Fruit fly (Drosophila melanogaster) whole organism, embryonic: Measurements from ENCODE around the gene sws.

Experiments
- Ada2b ChIP-seq: fragments of 200-800 bp; sonication (Bioruptor generic); IDR thresholded peaks from 2 replicates; pipeline ENCODE4 v1.3.6; 2022; ENCODE audit warnings: missing biosample characterization, missing genetic modification characterization
- C15 ChIP-seq: fragments of 200-800 bp; sonication (Bioruptor generic); IDR thresholded peaks from 3 replicates; pipeline ENCODE4 v1.3.6; 2022; ENCODE audit warnings: missing biosample characterization, missing genetic modification characterization
- CG10366 ChIP-seq: fragments of 200-800 bp; sonication (Bioruptor generic); IDR thresholded peaks from 2 replicates; pipeline ENCODE4 v1.3.6; 2022; ENCODE audit warnings: missing biosample characterization, missing genetic modification characterization
- CG12659 ChIP-seq: fragments of 200-800 bp; sonication (Bioruptor generic); optimal IDR thresholded peaks from 3 replicates; lab custom pipeline; 2017; ENCODE audit warnings: mild to moderate bottlenecking, missing biosample characterization, missing genetic modification reagents, missing genetic modification characterization
- CG12744 ChIP-seq: fragments of 200-800 bp; sonication (Bioruptor generic); optimal IDR thresholded peaks from 2 replicates; lab custom pipeline; 2016; ENCODE audit warnings: missing biosample characterization, missing genetic modification characterization
- CG13424 ChIP-seq: fragments of 200-800 bp; sonication (Bioruptor generic); optimal IDR thresholded peaks from 2 replicates; lab custom pipeline; 2019; ENCODE audit warnings: missing biosample characterization, mild to moderate bottlenecking, missing genetic modification characterization, moderate library complexity
- CG15073 ChIP-seq: fragments of 200-800 bp; sonication (Bioruptor generic); optimal IDR thresholded peaks from 2 replicates; lab custom pipeline; 2016; ENCODE audit warnings: missing biosample characterization, missing genetic modification characterization
- CG17359 ChIP-seq: fragments of 200-800 bp; sonication (Bioruptor generic); optimal IDR thresholded peaks from 3 replicates; lab custom pipeline; 2018; ENCODE audit warnings: missing biosample characterization, mild to moderate bottlenecking, missing genetic modification characterization, moderate library complexity
- CG17802 ChIP-seq: fragments of 200-800 bp; sonication (Bioruptor generic); optimal IDR thresholded peaks from 2 replicates; lab custom pipeline; 2018; ENCODE audit warnings: missing biosample characterization, mild to moderate bottlenecking, missing genetic modification characterization, moderate library complexity
- CG17829 ChIP-seq: fragments of 200-800 bp; optimal IDR thresholded peaks from 2 replicates; lab custom pipeline; 2019; ENCODE audit warnings: missing biosample characterization, mild to moderate bottlenecking, missing genetic modification characterization, moderate library complexity
- CG2116 ChIP-seq: fragments of 200-800 bp; sonication (Bioruptor generic); optimal IDR thresholded peaks from 3 replicates; lab custom pipeline; 2018; ENCODE audit warnings: missing biosample characterization, mild to moderate bottlenecking, missing genetic modification characterization
- CG2202 ChIP-seq: fragments of 200-800 bp; sonication (Bioruptor generic); optimal IDR thresholded peaks from 2 replicates; lab custom pipeline; 2018; ENCODE audit warnings: missing biosample characterization, mild to moderate bottlenecking, missing genetic modification characterization
- CG3065 ChIP-seq: fragments of 200-800 bp; sonication (Bioruptor generic); optimal IDR thresholded peaks from 2 replicates; lab custom pipeline; 2016; ENCODE audit warnings: missing biosample characterization, missing genetic modification characterization
- CG34224 ChIP-seq: fragments of 200-800 bp; sonication (Bioruptor generic); IDR thresholded peaks from 3 replicates; pipeline ENCODE4 v1.3.6; 2022; ENCODE audit warnings: missing biosample characterization, missing genetic modification characterization; ENCODE audit not compliant: partially characterized antibody
- CG34376 ChIP-seq: fragments of 200-800 bp; sonication (Bioruptor generic); optimal IDR thresholded peaks from 2 replicates; lab custom pipeline; 2018; ENCODE audit warnings: missing biosample characterization, mild to moderate bottlenecking, missing genetic modification characterization
- CG43689 ChIP-seq: fragments of 200-800 bp; sonication (Bioruptor generic); IDR thresholded peaks from 2 replicates; pipeline ENCODE4 v1.3.6; 2022; ENCODE audit warnings: missing biosample characterization, missing genetic modification characterization
- CG5953 ChIP-seq: fragments of 200-800 bp; sonication (Bioruptor generic); IDR thresholded peaks from 2 replicates; pipeline ENCODE4 v1.3.6; 2022; ENCODE audit warnings: missing biosample characterization, missing genetic modification characterization
- Camta ChIP-seq: fragments of 200-800 bp; sonication (Bioruptor generic); optimal IDR thresholded peaks from 2 replicates; lab custom pipeline; 2016; ENCODE audit warnings: missing biosample characterization, missing genetic modification characterization
- Gsc ChIP-seq: fragments of 200-800 bp; sonication (Bioruptor generic); IDR thresholded peaks from 2 replicates; pipeline ENCODE4 v1.3.6; 2022; ENCODE audit warnings: missing biosample characterization, missing genetic modification characterization
- Gug ChIP-seq: fragments of 200-800 bp; sonication (Bioruptor generic); IDR thresholded peaks from 4 replicates; pipeline ENCODE4 v1.3.6; 2022; ENCODE audit warnings: missing biosample characterization, missing genetic modification characterization
- Hey ChIP-seq: fragments of 200-800 bp; sonication (Bioruptor generic); optimal IDR thresholded peaks from 3 replicates; lab custom pipeline; 2018; ENCODE audit warnings: missing biosample characterization, mild to moderate bottlenecking, missing genetic modification characterization
- Hr3 ChIP-seq: fragments of 200-800 bp; sonication (Bioruptor generic); optimal IDR thresholded peaks from 3 replicates; lab custom pipeline; 2016; ENCODE audit warnings: missing biosample characterization, missing genetic modification characterization
- MBD-R2 ChIP-seq: fragments of 200-800 bp; sonication (Bioruptor generic); IDR thresholded peaks from 2 replicates; pipeline ENCODE4 v1.3.6; 2022; ENCODE audit warnings: missing biosample characterization, missing genetic modification characterization
- Nf-YC ChIP-seq: fragments of 200-800 bp; optimal IDR thresholded peaks from 3 replicates; lab custom pipeline; 2019; ENCODE audit warnings: missing biosample characterization, mild to moderate bottlenecking, missing genetic modification characterization, moderate library complexity
- NfI ChIP-seq: fragments of 200-800 bp; sonication (Bioruptor generic); optimal IDR thresholded peaks from 3 replicates; lab custom pipeline; 2018; ENCODE audit warnings: missing biosample characterization, mild to moderate bottlenecking, missing genetic modification characterization, moderate library complexity
- Poxn ChIP-seq: fragments of 200-800 bp; sonication (Bioruptor generic); IDR thresholded peaks from 2 replicates; pipeline ENCODE4 v1.3.6; 2022; ENCODE audit warnings: missing biosample characterization, missing genetic modification characterization
- Sin3A ChIP-seq: fragments of >200 bp; optimal IDR thresholded peaks from 2 replicates; lab custom pipeline; 2018
- Sox102F ChIP-seq: fragments of 200-800 bp; sonication (Bioruptor generic); optimal IDR thresholded peaks from 2 replicates; lab custom pipeline; 2018; ENCODE audit warnings: missing biosample characterization, mild to moderate bottlenecking, missing genetic modification characterization, moderate library complexity
- Stat92E ChIP-seq, 3 experiments: fragments of >200 bp in 2 of 3; fragments of 200-800 bp in 1 of 3; sonication (Bioruptor generic) in 1 of 3; optimal IDR thresholded peaks; 2 replicates each; lab custom pipeline; 2017 to 2019; ENCODE audit warnings: missing biosample characterization in 3 of 3, missing genetic modification characterization in 3 of 3, mild to moderate bottlenecking in 1 of 3, moderate library complexity in 1 of 3
- ap ChIP-seq: fragments of 200-800 bp; sonication (Bioruptor generic); IDR thresholded peaks from 2 replicates; pipeline ENCODE4 v1.3.6; 2022; ENCODE audit warnings: missing biosample characterization, missing genetic modification characterization
- ash1 ChIP-seq: fragments of 200-800 bp; sonication (Bioruptor generic); optimal IDR thresholded peaks from 2 replicates; lab custom pipeline; 2018; ENCODE audit warnings: missing biosample characterization, mild to moderate bottlenecking, missing genetic modification characterization
- cato ChIP-seq: fragments of 200-800 bp; sonication (Bioruptor generic); optimal IDR thresholded peaks from 2 replicates; lab custom pipeline; 2016; ENCODE audit warnings: missing biosample characterization, missing genetic modification characterization, borderline replicate concordance
- crol ChIP-seq: fragments of 200-800 bp; sonication (Bioruptor generic); IDR thresholded peaks from 2 replicates; pipeline ENCODE4 v1.3.6; 2022; ENCODE audit warnings: missing biosample characterization, missing genetic modification characterization
- dm ChIP-seq: fragments of 200-800 bp; sonication (Bioruptor generic); optimal IDR thresholded peaks from 3 replicates; lab custom pipeline; 2016; ENCODE audit warnings: missing biosample characterization, missing genetic modification characterization
- esg ChIP-seq: fragments of 200-800 bp; sonication (Bioruptor generic); conservative IDR thresholded peaks from 2 replicates; pipeline ENCODE4 v1.3.6; 2022; ENCODE audit warnings: missing biosample characterization, missing genetic modification characterization
- fu2 ChIP-seq: fragments of 200-800 bp; sonication (Bioruptor generic); optimal IDR thresholded peaks from 2 replicates; lab custom pipeline; 2016; ENCODE audit warnings: missing biosample characterization, missing genetic modification characterization
- grn ChIP-seq: fragments of 200-800 bp; sonication (Bioruptor generic); optimal IDR thresholded peaks from 3 replicates; lab custom pipeline; 2017; ENCODE audit warnings: missing biosample characterization, missing genetic modification characterization
- ind ChIP-seq: fragments of 200-800 bp; sonication (Bioruptor generic); optimal IDR thresholded peaks from 3 replicates; lab custom pipeline; 2016; ENCODE audit warnings: missing biosample characterization, missing genetic modification characterization
- jigr1 ChIP-seq: fragments of 200-800 bp; sonication (Bioruptor generic); IDR thresholded peaks from 3 replicates; pipeline ENCODE4 v1.3.6; 2022; ENCODE audit warnings: missing biosample characterization, missing genetic modification characterization
- knrl ChIP-seq: fragments of 200-800 bp; sonication (Bioruptor generic); IDR thresholded peaks from 3 replicates; pipeline ENCODE4 v1.3.6; 2022; ENCODE audit warnings: missing biosample characterization, missing genetic modification characterization; ENCODE audit not compliant: partially characterized antibody
- lola ChIP-seq, 3 experiments: fragments of >200 bp in 2 of 3; fragments of 200-800 bp in 1 of 3; sonication (Bioruptor generic) in 1 of 3; optimal IDR thresholded peaks; 2 replicates each; lab custom pipeline; 2017 to 2019; ENCODE audit warnings: missing biosample characterization in 3 of 3, missing genetic modification characterization in 3 of 3, mild to moderate bottlenecking in 1 of 3, moderate library complexity in 1 of 3
- mirr ChIP-seq: fragments of 200-800 bp; sonication (Bioruptor generic); optimal IDR thresholded peaks from 3 replicates; lab custom pipeline; 2018; ENCODE audit warnings: missing biosample characterization, mild to moderate bottlenecking, missing genetic modification characterization
- nmo ChIP-seq: fragments of 200-800 bp; sonication (Bioruptor generic); optimal IDR thresholded peaks from 2 replicates; lab custom pipeline; 2018; ENCODE audit warnings: missing biosample characterization, mild to moderate bottlenecking, missing genetic modification characterization, moderate library complexity
- pan ChIP-seq, 4 experiments: fragments of >200 bp in 3 of 4; fragments of 200-800 bp in 1 of 4; sonication (Bioruptor generic) in 1 of 4; optimal IDR thresholded peaks in 3 of 4; IDR thresholded peaks in 1 of 4; 2 replicates each; pipeline versions ENCODE4 v1.3.6 to Lab custom; 2017 to 2022; ENCODE audit warnings: missing biosample characterization in 2 of 4, missing genetic modification characterization in 2 of 4, mixed read lengths in 1 of 4
- peb ChIP-seq: fragments of 200-800 bp; sonication (Bioruptor generic); IDR thresholded peaks from 2 replicates; pipeline ENCODE4 v1.3.6; 2022; ENCODE audit warnings: missing biosample characterization, missing genetic modification characterization
- pzg ChIP-seq: fragments of 200-800 bp; sonication (Bioruptor generic); optimal IDR thresholded peaks from 3 replicates; lab custom pipeline; 2018; ENCODE audit warnings: missing biosample characterization, mild to moderate bottlenecking, missing genetic modification characterization, moderate library complexity
- seq ChIP-seq: fragments of 200-800 bp; sonication (Bioruptor generic); IDR thresholded peaks from 2 replicates; pipeline ENCODE4 v1.3.6; 2022; ENCODE audit warnings: missing biosample characterization, missing genetic modification characterization
- tll ChIP-seq, 2 experiments: fragments of 200-800 bp in 1 of 2; fragments of >200 bp in 1 of 2; sonication (Bioruptor generic) in 1 of 2; optimal IDR thresholded peaks; 2 replicates each; lab custom pipeline; 2017 to 2019; ENCODE audit warnings: missing biosample characterization in 2 of 2, missing genetic modification characterization in 2 of 2, mild to moderate bottlenecking in 1 of 2, moderate library complexity in 1 of 2
- zen ChIP-seq: fragments of 200-800 bp; sonication (Bioruptor generic); optimal IDR thresholded peaks from 3 replicates; lab custom pipeline; 2018; ENCODE audit warnings: missing biosample characterization, mild to moderate bottlenecking, missing genetic modification characterization, moderate library complexity
- zfh1 ChIP-seq: fragments of 200-800 bp; sonication (Bioruptor generic); IDR thresholded peaks from 3 replicates; pipeline ENCODE4 v1.3.6; 2022; ENCODE audit warnings: missing biosample characterization, missing genetic modification characterization

The sws gene

DNA sequence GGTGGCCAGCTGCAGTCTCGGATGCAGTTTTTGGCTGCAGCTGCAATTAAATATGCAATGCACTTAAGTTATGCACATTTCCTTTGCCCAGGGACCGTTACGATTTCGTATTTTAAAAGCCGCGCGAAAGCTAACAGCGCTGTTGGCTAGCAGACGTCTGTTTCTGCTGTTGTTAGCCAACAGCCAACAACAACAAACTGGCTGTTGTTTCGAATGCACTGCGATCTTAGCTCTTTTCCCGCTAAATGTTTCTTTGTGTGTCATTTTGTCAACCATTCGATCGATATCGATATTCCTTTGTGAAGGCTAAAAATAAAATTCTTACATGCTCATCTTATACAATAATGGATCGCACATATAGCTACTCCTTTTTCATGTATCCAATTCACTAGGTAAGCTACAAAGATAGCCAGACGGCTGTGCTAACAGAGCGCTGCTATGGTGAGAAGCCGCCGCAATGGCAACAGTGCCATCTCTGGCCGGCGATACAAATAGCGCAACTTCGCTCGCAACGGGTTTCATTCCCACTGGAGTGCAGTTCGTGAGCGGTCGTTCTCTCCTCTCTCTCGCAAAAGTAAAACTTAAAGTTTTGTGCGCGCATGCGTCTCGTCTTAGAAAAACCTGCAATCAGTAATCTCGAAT is 1.3 kb upstream of the sws start (continued):
- peak; percentile 3 for TF ChIP-seq CG12659 (GFP tag; lab: Kevin White, UChicago)
- TF ChIP-seq CG12744 (GFP tag; lab: Kevin White, UChicago), result no peak
- no peak for TF ChIP-seq ap
- no peak for TF ChIP-seq tll (GFP tag; optimal IDR thresholded peaks at IDR 0.05; lab: Kevin White, UChicago)
- no peak for TF ChIP-seq Gsc (GFP tag; lab: Robert Waterston, UW)
- no peak for TF ChIP-seq ind (GFP tag; lab: Kevin White, UChicago)
- TF ChIP-seq CG17802, result no peak
- no peak for TF ChIP-seq CG34224 (GFP tag; lab: Robert Waterston, UW)
- no peak for TF ChIP-seq Sox102F
- no peak for TF ChIP-seq seq
- TF ChIP-seq Nf-YC (tag; lab: Kevin White, UChicago), result peak; percentile 19
- no peak for TF ChIP-seq CG15073 (GFP tag; lab: Kevin White, UChicago)
- TF ChIP-seq CG13424 (tag; lab: Kevin White, UChicago), result peak; percentile 44
- no peak for TF ChIP-seq Stat92E (GFP tag; optimal IDR thresholded peaks at IDR 0.05; lab: Kevin White, UChicago)
- TF ChIP-seq esg (GFP tag; lab: Robert Waterston, UW), result no peak
- TF ChIP-seq CG43689 (GFP tag; lab: Robert Waterston, UW), result no peak
- TF ChIP-seq pan (optimal IDR thresholded peaks at IDR 0.05; lab: Kevin White, UChicago), result no peak
- no peak for TF ChIP-seq pan (GFP tag; optimal IDR thresholded peaks at IDR 0.05 in 1 of 2, IDR thresholded peaks at IDR 0.05 in 1 of 2)
- no peak for TF ChIP-seq dm (GFP tag; lab: Kevin White, UChicago)
- no peak for TF ChIP-seq Gug (GFP tag; lab: Robert Waterston, UW)
- no peak for TF ChIP-seq Hr3
- no peak for TF ChIP-seq CG5953 (GFP tag; lab: Robert Waterston, UW)
- TF ChIP-seq fu2, result no peak
- peak; percentile 44 for TF ChIP-seq nmo (GFP tag; lab: Kevin White, UChicago)
- TF ChIP-seq CG10366, result no peak
- peak; percentile 38 for TF ChIP-seq grn (GFP tag; lab: Kevin White, UChicago)
- TF ChIP-seq knrl (GFP tag; lab: Robert Waterston, UW), result peak; percentile 23; the same call in 1 of the 3 replicates
- TF ChIP-seq Camta (GFP tag; lab: Kevin White, UChicago), result no peak
- no peak for TF ChIP-seq NfI (GFP tag; lab: Kevin White, UChicago)
- TF ChIP-seq CG34376 (GFP tag; lab: Kevin White, UChicago), result no peak
- TF ChIP-seq Sin3A (lab: Kevin White, UChicago), result peak; percentile 70
- 0 out of 3 replicates have a peak, but pooled peaks have one; percentile 17 for TF ChIP-seq zfh1 (GFP tag; lab: Robert Waterston, UW)
- no peak for TF ChIP-seq Ada2b (GFP tag; lab: Robert Waterston, UW)
- TF ChIP-seq peb (GFP tag; lab: Robert Waterston, UW), result no peak
- no peak for TF ChIP-seq ash1 (GFP tag; lab: Kevin White, UChicago)
- no peak for TF ChIP-seq cato (GFP tag; lab: Kevin White, UChicago)
- TF ChIP-seq jigr1 (GFP tag; lab: Robert Waterston, UW), result no peak
- no peak for TF ChIP-seq Hey (tag; lab: Kevin White, UChicago)
- TF ChIP-seq CG17829 (tag; lab: Kevin White, UChicago), result peak; percentile 51
- TF ChIP-seq MBD-R2 (GFP tag; lab: Robert Waterston, UW), result no peak
- TF ChIP-seq CG17359 (tag; lab: Kevin White, UChicago), result no peak
- TF ChIP-seq crol, result no peak
- no peak for TF ChIP-seq CG3065 (GFP tag; lab: Kevin White, UChicago)
- peak; percentile 41 for TF ChIP-seq pzg (GFP tag; lab: Kevin White, UChicago)
- no peak for TF ChIP-seq Poxn
- TF ChIP-seq CG2202 (tag; lab: Kevin White, UChicago), result no peak
- no peak for TF ChIP-seq zen (tag; lab: Kevin White, UChicago)
- no peak for TF ChIP-seq lola (GFP tag; optimal IDR thresholded peaks at IDR 0.05; lab: Kevin White, UChicago)
- TF ChIP-seq mirr (GFP tag; lab: Kevin White, UChicago), result no peak
- TF ChIP-seq CG2116, result peak; percentile 83
- no peak for TF ChIP-seq C15 (GFP tag; lab: Robert Waterston, UW)
